Worm (Caenorhabditis elegans) whole organism, L2 larva: ENCODE measurements around the gene fbxb-103.

ENCODE experiments used
- C34F6.9 ChIP-seq: fragments of 150-350 bp; optimal IDR thresholded peaks from 2 replicates; lab custom pipeline; 2014; ENCODE audit warnings: missing biosample characterization, missing genetic modification characterization
- F13H6.1 ChIP-seq: sonication (generic microtip); optimal IDR thresholded peaks from 2 replicates; lab custom pipeline; 2016; ENCODE audit warnings: missing genetic modification characterization, missing compliant biosample characterization
- R02D3.7 ChIP-seq: fragments of 150-350 bp; optimal IDR thresholded peaks from 2 replicates; lab custom pipeline; 2014; ENCODE audit warnings: missing biosample characterization, missing genetic modification characterization
- Y55F3AM.14 ChIP-seq: fragments of 200-800 bp; sonication (Bioruptor generic); optimal IDR thresholded peaks from 2 replicates; lab custom pipeline; 2018; ENCODE audit warnings: mild to moderate bottlenecking, missing genetic modification characterization, missing compliant biosample characterization
- ZK546.5 ChIP-seq: sonication (generic microtip); optimal IDR thresholded peaks from 2 replicates; lab custom pipeline; 2017; ENCODE audit warnings: missing biosample characterization, missing genetic modification characterization
- alr-1 ChIP-seq: fragments of 150-350 bp; optimal IDR thresholded peaks from 2 replicates; lab custom pipeline; 2014; ENCODE audit warnings: missing biosample characterization, missing genetic modification characterization
- aly-2 ChIP-seq: fragments of 150-350 bp; optimal IDR thresholded peaks from 2 replicates; lab custom pipeline; 2014; ENCODE audit warnings: missing biosample characterization, missing genetic modification characterization
- ama-1 ChIP-seq: fragments of 150-350 bp; optimal IDR thresholded peaks from 2 replicates; lab custom pipeline; 2018; ENCODE audit warnings: inconsistent platforms
- blmp-1 ChIP-seq: sonication (generic microtip); optimal IDR thresholded peaks from 2 replicates; lab custom pipeline; 2017; ENCODE audit warnings: missing genetic modification characterization, mild to moderate bottlenecking, missing compliant biosample characterization, antibody characterized with exemption, moderate library complexity; ENCODE audit not compliant: insufficient read depth
- ceh-16 ChIP-seq: fragments of 150-350 bp; optimal IDR thresholded peaks from 2 replicates; lab custom pipeline; 2014; ENCODE audit warnings: missing biosample characterization, missing genetic modification characterization
- ceh-82 ChIP-seq: fragments of 150-350 bp; optimal IDR thresholded peaks from 2 replicates; lab custom pipeline; 2014; ENCODE audit warnings: missing biosample characterization, missing genetic modification characterization
- crh-2 ChIP-seq: sonication (generic microtip); optimal IDR thresholded peaks from 2 replicates; lab custom pipeline; 2017; ENCODE audit warnings: missing biosample characterization, missing genetic modification characterization
- dmd-4 ChIP-seq: sonication (generic microtip); optimal IDR thresholded peaks from 2 replicates; lab custom pipeline; 2017; ENCODE audit warnings: missing biosample characterization, missing genetic modification characterization
- egl-27 ChIP-seq: sonication (generic microtip); optimal IDR thresholded peaks from 3 replicates; lab custom pipeline; 2017; ENCODE audit warnings: missing biosample characterization, missing genetic modification reagents, missing genetic modification characterization
- elt-1 ChIP-seq: fragments of 150-350 bp; optimal IDR thresholded peaks from 2 replicates; lab custom pipeline; 2014; ENCODE audit warnings: missing biosample characterization, missing genetic modification characterization
- elt-3 ChIP-seq: sonication (generic microtip); optimal IDR thresholded peaks from 2 replicates; lab custom pipeline; 2017; ENCODE audit warnings: missing biosample characterization, missing genetic modification characterization
- fos-1 ChIP-seq: fragments of 150-350 bp; optimal IDR thresholded peaks from 2 replicates; lab custom pipeline; 2014; ENCODE audit warnings: missing biosample characterization, missing genetic modification characterization
- gmeb-1 ChIP-seq: fragments of 150-350 bp; optimal IDR thresholded peaks from 2 replicates; lab custom pipeline; 2014; ENCODE audit warnings: missing biosample characterization, missing genetic modification characterization
- lin-11 ChIP-seq: fragments of 150-350 bp; sonication (generic microtip); optimal IDR thresholded peaks from 2 replicates; lab custom pipeline; 2014; ENCODE audit warnings: missing biosample characterization, missing genetic modification characterization, inconsistent platforms, mixed read lengths
- lin-13 ChIP-seq: fragments of 150-350 bp; optimal IDR thresholded peaks from 2 replicates; lab custom pipeline; 2014; ENCODE audit warnings: missing biosample characterization, missing genetic modification reagents, missing genetic modification characterization
- lin-39 ChIP-seq: fragments of 150-350 bp; optimal IDR thresholded peaks from 2 replicates; lab custom pipeline; 2014; ENCODE audit warnings: missing biosample characterization, missing genetic modification reagents, missing genetic modification characterization
- lsy-2 ChIP-seq, 2 experiments: fragments of 150-350 bp in 1 of 2; sonication (generic microtip) in 1 of 2; optimal IDR thresholded peaks; 2 replicates each; lab custom pipeline; 2014 to 2017; ENCODE audit warnings: missing biosample characterization in 2 of 2, missing genetic modification characterization in 2 of 2
- mab-5 ChIP-seq: fragments of 150-350 bp; optimal IDR thresholded peaks from 2 replicates; lab custom pipeline; 2014; ENCODE audit warnings: missing biosample characterization, missing genetic modification characterization
- mbf-1 ChIP-seq: sonication (generic microtip); optimal IDR thresholded peaks from 2 replicates; lab custom pipeline; 2017; ENCODE audit warnings: missing biosample characterization, missing genetic modification characterization
- mdl-1 ChIP-seq, 2 experiments: fragments of 150-350 bp in 1 of 2; sonication (generic microtip) in 1 of 2; optimal IDR thresholded peaks; 2 replicates each; lab custom pipeline; 2017; ENCODE audit warnings: missing biosample characterization in 2 of 2, missing genetic modification characterization in 2 of 2
- nhr-10 ChIP-seq: sonication (generic microtip); optimal IDR thresholded peaks from 2 replicates; lab custom pipeline; 2017; ENCODE audit warnings: missing biosample characterization, missing genetic modification characterization
- nhr-11 ChIP-seq: fragments of 150-350 bp; optimal IDR thresholded peaks from 2 replicates; lab custom pipeline; 2014; ENCODE audit warnings: missing biosample characterization, missing genetic modification characterization
- nhr-12 ChIP-seq: fragments of 150-350 bp; optimal IDR thresholded peaks from 2 replicates; lab custom pipeline; 2014; ENCODE audit warnings: missing biosample characterization, missing genetic modification characterization
- nhr-129 ChIP-seq: fragments of 150-350 bp; optimal IDR thresholded peaks from 2 replicates; lab custom pipeline; 2014; ENCODE audit warnings: missing biosample characterization, missing genetic modification characterization
- nhr-21 ChIP-seq: fragments of 150-350 bp; optimal IDR thresholded peaks from 2 replicates; lab custom pipeline; 2014; ENCODE audit warnings: missing biosample characterization, missing genetic modification characterization
- nhr-23 ChIP-seq: fragments of 150-350 bp; optimal IDR thresholded peaks from 2 replicates; lab custom pipeline; 2014; ENCODE audit warnings: missing biosample characterization, missing genetic modification reagents, missing genetic modification characterization
- nhr-237 ChIP-seq: fragments of 150-350 bp; optimal IDR thresholded peaks from 2 replicates; lab custom pipeline; 2014; ENCODE audit warnings: missing biosample characterization, missing genetic modification characterization
- nhr-25 ChIP-seq: fragments of 150-350 bp; sonication (generic microtip); optimal IDR thresholded peaks from 3 replicates; lab custom pipeline; 2014; ENCODE audit warnings: missing biosample characterization, missing genetic modification characterization
- nhr-6 ChIP-seq: fragments of 150-350 bp; optimal IDR thresholded peaks from 2 replicates; lab custom pipeline; 2014; ENCODE audit warnings: missing biosample characterization, missing genetic modification characterization
- nhr-77 ChIP-seq: fragments of 150-350 bp; optimal IDR thresholded peaks from 2 replicates; lab custom pipeline; 2014; ENCODE audit warnings: missing biosample characterization, missing genetic modification characterization
- peb-1 ChIP-seq: fragments of 150-350 bp; optimal IDR thresholded peaks from 2 replicates; lab custom pipeline; 2014; ENCODE audit warnings: missing biosample characterization, missing genetic modification characterization
- sem-4 ChIP-seq: fragments of 150-350 bp; optimal IDR thresholded peaks from 2 replicates; lab custom pipeline; 2014; ENCODE audit warnings: missing biosample characterization, missing genetic modification reagents, missing genetic modification characterization
- skn-1 ChIP-seq: sonication (generic microtip); optimal IDR thresholded peaks from 2 replicates; lab custom pipeline; 2017; ENCODE audit warnings: missing biosample characterization, missing genetic modification characterization
- sma-3 ChIP-seq: sonication (generic microtip); optimal IDR thresholded peaks from 2 replicates; lab custom pipeline; 2016; ENCODE audit warnings: missing genetic modification reagents, missing genetic modification characterization, missing compliant biosample characterization
- sma-9 ChIP-seq, 2 experiments: fragments of 150-350 bp in 1 of 2; sonication (generic microtip) in 1 of 2; optimal IDR thresholded peaks; 2 replicates each; lab custom pipeline; 2014 to 2016; ENCODE audit warnings: missing genetic modification characterization in 2 of 2, mild to moderate bottlenecking in 1 of 2, missing biosample characterization in 1 of 2, missing compliant biosample characterization in 1 of 2, missing genetic modification reagents in 1 of 2, moderate library complexity in 1 of 2
- snpc-4 ChIP-seq: fragments of 150-350 bp; optimal IDR thresholded peaks from 2 replicates; lab custom pipeline; 2014; ENCODE audit warnings: missing biosample characterization, missing genetic modification characterization
- unc-39 ChIP-seq: fragments of 150-350 bp; optimal IDR thresholded peaks from 2 replicates; lab custom pipeline; 2014; ENCODE audit warnings: missing biosample characterization, missing genetic modification characterization
- unc-55 ChIP-seq: fragments of 150-350 bp; sonication (generic microtip); optimal IDR thresholded peaks from 3 replicates; lab custom pipeline; 2014; ENCODE audit warnings: missing biosample characterization, missing genetic modification reagents, missing genetic modification characterization
- unc-62 ChIP-seq: fragments of 150-350 bp; optimal IDR thresholded peaks from 2 replicates; lab custom pipeline; 2014; ENCODE audit warnings: missing biosample characterization, missing genetic modification reagents, missing genetic modification characterization
- zag-1 ChIP-seq: fragments of 150-350 bp; optimal IDR thresholded peaks from 2 replicates; lab custom pipeline; 2014; ENCODE audit warnings: missing biosample characterization, missing genetic modification characterization
- ztf-1 ChIP-seq: fragments of 200-800 bp; sonication (Bioruptor generic); conservative IDR thresholded peaks from 2 replicates; pipeline ENCODE4 v1.3.6; 2022; ENCODE audit warnings: missing genetic modification characterization, missing compliant biosample characterization
- ztf-11 ChIP-seq: sonication (generic microtip); optimal IDR thresholded peaks from 2 replicates; lab custom pipeline; 2017; ENCODE audit warnings: missing biosample characterization, missing genetic modification characterization
- ztf-4 ChIP-seq: fragments of 150-350 bp; optimal IDR thresholded peaks from 2 replicates; lab custom pipeline; 2014; ENCODE audit warnings: missing biosample characterization, missing genetic modification characterization

The fbxb-103 gene

ce11 chrII:3910737-3911136 lies 3.8 kb downstream of the fbxb-103 start, which contains the start of gene bcmo-2:
Gene bcmo-2 (minus strand): TSS chrII:3910837.
- TF ChIP-seq snpc-4 (peak; percentile 29), peb-1 (tag; lab: Kevin White, UChicago) (no peak)

DNA sequence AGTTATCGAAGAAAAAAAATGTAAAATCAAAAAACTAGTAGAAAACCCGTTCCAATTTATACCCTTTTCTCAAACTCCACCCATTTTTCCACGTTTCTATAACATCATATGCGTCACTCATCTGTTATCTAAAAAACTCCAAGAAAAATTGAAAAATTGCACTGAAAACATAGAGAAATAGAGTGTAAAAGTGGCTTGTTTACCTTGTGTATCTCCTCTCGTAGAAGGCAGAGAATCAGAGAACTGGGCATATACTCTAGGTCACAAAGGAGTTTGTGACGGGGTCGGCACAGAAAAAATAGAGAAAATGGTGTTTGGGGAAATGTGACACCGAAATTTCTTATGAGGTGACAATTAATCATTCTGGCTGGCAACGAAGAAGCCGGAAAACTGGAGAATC lies 4.3 kb downstream of the fbxb-103 start:
- TF ChIP-seq elt-1 (tag; lab: Kevin White, UChicago), result no peak
- TF ChIP-seq sma-3, result no peak
- peak; percentile 68 for TF ChIP-seq sma-9 (GFP tag; optimal IDR thresholded peaks at IDR 0.05; lab: Kevin White, UChicago)
- no peak for TF ChIP-seq sma-9 (tag; optimal IDR thresholded peaks at IDR 0.05; lab: Kevin White, UChicago)
- peak; percentile 43 for TF ChIP-seq crh-2 (tag; lab: Kevin White, UChicago)
- TF ChIP-seq unc-62 (GFP tag; lab: Kevin White, UChicago), result no peak
- no peak for TF ChIP-seq elt-3
- no peak for TF ChIP-seq skn-1 (tag; lab: Kevin White, UChicago)
- TF ChIP-seq ztf-11 (tag; lab: Kevin White, UChicago), result no peak
- no peak for TF ChIP-seq Y55F3AM.14 (GFP tag; lab: Kevin White, UChicago)
- TF ChIP-seq nhr-237 (tag; lab: Kevin White, UChicago), result no peak
- TF ChIP-seq nhr-25, result no peak
- TF ChIP-seq mab-5 (tag; lab: Kevin White, UChicago), result no peak
- TF ChIP-seq mbf-1 (tag; lab: Kevin White, UChicago), result no peak
- no peak for TF ChIP-seq R02D3.7 (tag; lab: Kevin White, UChicago)
- TF ChIP-seq ZK546.5 (tag; lab: Kevin White, UChicago), result no peak
- no peak for TF ChIP-seq sem-4 (tag; lab: Kevin White, UChicago)
- no peak for TF ChIP-seq nhr-10
- TF ChIP-seq ztf-1 (GFP tag; lab: Robert Waterston, UW), result no peak
- TF ChIP-seq zag-1 (tag; lab: Kevin White, UChicago), result no peak
- TF ChIP-seq ztf-4 (tag; lab: Kevin White, UChicago), result no peak
- no peak for TF ChIP-seq alr-1 (tag; lab: Kevin White, UChicago)
- TF ChIP-seq ceh-82, result no peak
- no peak for TF ChIP-seq ceh-16
- no peak for TF ChIP-seq peb-1 (tag; lab: Kevin White, UChicago)
- no peak for TF ChIP-seq aly-2 (tag; lab: Kevin White, UChicago)
- TF ChIP-seq nhr-23 (tag; lab: Kevin White, UChicago), result no peak
- no peak for TF ChIP-seq unc-39 (tag; lab: Kevin White, UChicago)
- TF ChIP-seq nhr-6 (tag; lab: Kevin White, UChicago), result no peak
- TF ChIP-seq gmeb-1 (tag; lab: Kevin White, UChicago), result peak; percentile 42
- no peak for TF ChIP-seq egl-27
- no peak for TF ChIP-seq ama-1 (lab: Kevin White, UChicago)
- TF ChIP-seq dmd-4 (tag; lab: Kevin White, UChicago), result no peak
- TF ChIP-seq lin-11, result no peak
- TF ChIP-seq nhr-21, result no peak
- no peak for TF ChIP-seq nhr-77 (tag; lab: Kevin White, UChicago)
- no peak for TF ChIP-seq nhr-12 (tag; lab: Kevin White, UChicago)
- peak; percentile 28 for TF ChIP-seq F13H6.1
- TF ChIP-seq C34F6.9, result no peak
- peak in 1 of 2 experiments; percentile 18 for TF ChIP-seq lsy-2 (tag; optimal IDR thresholded peaks at IDR 0.05; lab: Kevin White, UChicago)
- no peak for TF ChIP-seq blmp-1 (tag; lab: Kevin White, UChicago)
- no peak for TF ChIP-seq mdl-1 (tag; optimal IDR thresholded peaks at IDR 0.05; lab: Kevin White, UChicago)
- no peak for TF ChIP-seq nhr-11
- no peak for TF ChIP-seq unc-55 (GFP tag; lab: Kevin White, UChicago)
- TF ChIP-seq lin-39 (tag; lab: Kevin White, UChicago), result no peak
- TF ChIP-seq nhr-129 (tag; lab: Kevin White, UChicago), result peak; percentile 12
- TF ChIP-seq fos-1, result peak; percentile 77
- TF ChIP-seq lin-13, result no peak
